Worm (Caenorhabditis elegans): ENCODE results near the gene F07C4.6.

- TF ChIP-seq efl-1 (GFP tag; optimal IDR thresholded peaks at IDR 0.05) (no peak), pha-4 (tag; optimal IDR thresholded peaks at IDR 0.05) (no peak), ztf-18 (tag; optimal IDR thresholded peaks at IDR 0.05) (peak; percentile 29), egrh-3 (GFP tag; IDR thresholded peaks at IDR 0.05) (no peak), unc-62 (GFP tag; optimal IDR thresholded peaks at IDR 0.05) (no peak), snpc-4 (GFP tag; optimal IDR thresholded peaks at IDR 0.05) (no peak), snpc-4 (tag; optimal IDR thresholded peaks at IDR 0.05) (peak in 3 of 4 experiments; percentile 12 to 34 (median 18)), Y95B8A.8 (GFP tag; IDR thresholded peaks at IDR 0.05) (no peak), attf-3 (GFP tag; conservative IDR thresholded peaks at IDR 0.05) (no peak), ztf-3 (GFP tag; optimal IDR thresholded peaks at IDR 0.05) (no peak), B0019.2 (GFP tag; conservative IDR thresholded peaks at IDR 0.05) (no peak), hrde-1 (tag; optimal IDR thresholded peaks at IDR 0.05; ENCODE audit: borderline replicate concordance) (no peak)
Measured at ce11 chrV:7587637-7588036, 39.0 kb upstream of the F07C4.6 start, which contains the start of the genes F19F10.11 and C50E3.5.

All from whole organism, young adult.